Worm (Caenorhabditis elegans) whole organism, dauer: ENCODE data around the gene M163.9.

Source experiments
- unc-62 ChIP-seq: sonication (generic microtip); optimal IDR thresholded peaks from 2 replicates; lab custom pipeline; 2017; ENCODE audit warnings: missing biosample characterization, missing genetic modification reagents, missing genetic modification characterization

Gene M163.9

DNA sequence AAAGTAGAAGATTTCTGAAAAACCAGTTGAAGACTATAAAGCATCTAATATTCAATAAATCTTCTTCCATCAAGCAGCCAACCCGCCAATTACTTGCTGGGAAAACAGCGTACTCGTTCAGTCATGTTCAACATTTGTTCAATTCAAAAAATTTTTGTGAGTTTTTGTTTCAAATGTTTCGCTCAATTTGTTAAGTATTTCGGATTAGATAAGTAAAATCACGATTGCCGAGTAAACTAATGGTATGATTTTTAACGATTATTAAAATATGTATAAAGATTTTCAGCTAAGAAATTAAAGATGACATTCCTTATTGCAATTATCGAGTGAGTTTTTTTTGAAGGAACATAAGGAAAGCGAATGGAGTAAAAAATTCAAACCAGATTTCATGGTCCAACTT lies 1.3 kb downstream of the M163.9 start, which contains the start of gene M163.10:
Gene M163.10, plus strand, starts transcription at position 301 of the 400 bp plus-strand sequence.
- no peak for TF ChIP-seq unc-62 (GFP tag; lab: Kevin White, UChicago)

DNA sequence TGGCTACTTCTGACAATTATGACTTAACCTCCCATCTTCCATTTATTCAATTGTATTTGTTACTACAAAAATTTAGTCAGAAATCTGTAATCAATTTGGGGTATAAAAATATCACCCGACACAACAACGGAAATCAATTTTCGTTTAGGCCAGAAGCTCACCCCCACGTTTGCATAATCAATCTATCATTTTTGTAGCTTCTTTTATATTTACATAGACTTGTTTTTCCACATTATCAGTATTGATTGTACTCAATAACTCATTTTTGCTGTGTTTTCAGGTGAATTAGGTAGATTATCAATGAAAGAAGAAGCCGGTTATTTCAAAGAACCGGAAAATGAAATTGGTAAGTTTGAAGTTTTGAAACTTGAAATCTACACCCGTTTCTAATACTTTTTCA lies 4.4 kb downstream of the M163.9 start, which contains the start of gene M163.5:
Gene M163.5, plus strand, starts transcription at position 301 of the 400 bp plus-strand sequence.
- no peak for TF ChIP-seq unc-62 (GFP tag; lab: Kevin White, UChicago)

DNA sequence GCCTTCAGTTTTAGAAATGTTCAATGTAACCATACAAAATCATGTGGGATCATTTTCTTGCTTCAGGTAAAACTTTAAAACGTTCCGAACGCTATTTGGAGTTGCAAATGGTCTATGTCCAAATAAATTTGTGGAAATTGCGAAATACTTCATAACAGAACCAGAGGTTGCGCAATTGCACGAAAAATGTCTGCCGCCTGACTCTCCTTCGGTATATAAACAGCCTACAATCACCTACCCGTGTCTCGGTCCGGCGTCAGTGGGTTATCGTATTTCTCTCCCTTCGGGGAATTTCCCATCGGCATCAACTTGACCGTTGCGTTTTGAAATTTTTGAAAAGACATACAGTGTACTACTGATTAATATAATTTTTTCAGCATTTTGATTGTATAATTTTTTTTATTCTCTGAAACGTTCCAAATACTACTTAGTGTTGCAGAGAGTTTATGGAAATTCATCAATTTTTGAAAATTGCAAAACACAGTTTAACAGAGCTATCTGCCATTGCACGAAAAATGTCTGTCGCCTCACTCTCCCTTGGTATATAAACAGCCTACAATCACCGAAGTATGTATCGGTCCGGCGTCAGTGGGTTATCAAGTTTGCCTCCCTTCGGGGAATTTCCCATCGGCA lies 7.4 kb downstream of the M163.9 start:
- TF ChIP-seq unc-62 (GFP tag; lab: Kevin White, UChicago) = no peak

DNA sequence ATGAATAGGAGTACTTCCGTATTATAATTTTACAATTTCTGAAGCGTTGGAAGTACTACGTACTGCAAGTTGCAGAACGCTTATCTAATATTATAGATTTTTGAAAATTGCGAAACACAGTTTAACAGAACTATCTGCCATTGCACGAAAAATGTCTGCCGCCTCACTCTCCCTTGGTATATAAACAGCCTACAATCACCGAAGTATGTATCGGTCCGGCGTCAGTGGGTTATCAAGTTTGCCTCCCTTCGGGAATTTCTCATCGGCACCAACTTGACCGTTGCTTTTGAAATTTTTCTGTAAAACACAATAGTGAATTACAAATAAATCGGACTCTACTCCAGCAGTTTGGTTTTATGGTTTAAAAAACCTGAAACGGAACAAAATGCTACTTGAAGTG lies 8.0 kb downstream of the M163.9 start:
- no peak for TF ChIP-seq unc-62 (GFP tag; lab: Kevin White, UChicago)

DNA sequence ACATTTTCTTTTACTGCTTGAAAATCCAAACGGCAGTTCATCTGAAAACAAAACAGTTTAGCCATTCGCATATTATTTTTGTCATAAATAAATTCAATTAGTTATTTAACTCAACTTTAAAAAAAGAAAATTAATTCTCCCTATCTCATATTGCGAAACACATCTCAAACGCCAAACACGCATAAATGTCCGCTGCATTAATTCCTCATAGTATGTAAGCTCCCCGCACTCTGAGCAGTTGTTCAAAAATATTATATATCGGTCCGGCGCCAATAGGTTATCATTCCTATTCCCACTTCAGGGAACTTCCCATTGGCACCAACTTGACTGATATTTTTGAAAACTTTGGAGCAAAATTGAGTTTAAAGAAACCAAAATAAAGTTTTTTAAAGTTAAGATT lies 8.8 kb downstream of the M163.9 start:
- TF ChIP-seq unc-62 (GFP tag; lab: Kevin White, UChicago) = no peak

DNA sequence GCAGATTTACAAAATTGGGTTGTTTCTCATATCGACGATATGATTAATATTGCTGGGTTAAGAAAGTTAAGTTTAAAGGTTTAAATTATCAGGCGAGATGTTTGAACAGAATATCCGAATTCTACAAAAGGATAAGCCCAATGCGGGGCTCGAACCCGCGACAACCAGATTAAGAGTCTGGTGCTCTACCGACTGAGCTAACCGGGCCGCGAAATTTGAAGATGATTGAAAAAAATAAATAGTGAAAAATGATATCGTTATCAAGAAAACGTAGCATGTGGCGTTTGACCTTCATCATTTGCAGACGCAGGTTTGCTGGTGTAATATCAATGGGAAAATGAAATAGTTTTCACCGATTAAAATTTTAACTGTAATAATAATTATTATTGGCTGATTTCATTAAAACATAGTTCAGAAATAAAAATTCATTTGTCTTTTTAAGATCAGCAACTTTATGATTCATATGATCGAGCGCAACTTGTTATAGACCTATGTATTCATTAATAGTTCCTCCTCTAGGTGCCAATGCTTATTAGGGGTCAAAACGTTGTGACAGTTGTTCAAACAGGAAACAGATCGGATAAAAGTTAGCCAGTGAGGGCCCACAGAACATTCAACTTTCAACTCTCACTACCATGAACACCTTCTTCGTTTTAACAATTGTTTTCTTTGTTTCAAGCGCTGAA lies 9.5 kb downstream of the M163.9 start, which contains the start of gene M163.11:
Gene M163.11, plus strand, starts transcription at position 636 of the 686 bp plus-strand sequence.
- TF ChIP-seq unc-62 (GFP tag; lab: Kevin White, UChicago) = no peak

DNA sequence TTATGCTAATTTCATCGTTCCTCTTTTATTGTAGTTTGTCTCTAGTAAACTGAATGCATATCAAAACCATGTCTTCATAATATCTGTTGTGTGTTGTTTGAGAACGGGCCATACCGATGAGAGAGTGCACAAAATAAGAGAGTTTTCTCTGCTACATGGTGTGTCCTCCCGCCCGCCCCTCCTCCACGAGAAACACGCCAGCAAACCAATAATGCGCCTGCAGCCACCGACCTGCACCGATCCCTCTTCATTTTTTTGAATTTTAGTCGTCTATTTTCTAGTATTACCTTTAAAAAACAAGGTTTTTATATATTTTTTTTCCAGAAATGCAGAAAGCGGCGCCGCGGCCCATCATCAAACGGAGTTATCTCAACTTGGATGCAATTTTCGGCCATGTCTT lies 10.9 kb downstream of the M163.9 start, which contains the start of gene gfi-3:
Gene gfi-3, plus strand, starts transcription at position 325 of the 400 bp plus-strand sequence.
- TF ChIP-seq unc-62 (GFP tag; lab: Kevin White, UChicago) = no peak

DNA sequence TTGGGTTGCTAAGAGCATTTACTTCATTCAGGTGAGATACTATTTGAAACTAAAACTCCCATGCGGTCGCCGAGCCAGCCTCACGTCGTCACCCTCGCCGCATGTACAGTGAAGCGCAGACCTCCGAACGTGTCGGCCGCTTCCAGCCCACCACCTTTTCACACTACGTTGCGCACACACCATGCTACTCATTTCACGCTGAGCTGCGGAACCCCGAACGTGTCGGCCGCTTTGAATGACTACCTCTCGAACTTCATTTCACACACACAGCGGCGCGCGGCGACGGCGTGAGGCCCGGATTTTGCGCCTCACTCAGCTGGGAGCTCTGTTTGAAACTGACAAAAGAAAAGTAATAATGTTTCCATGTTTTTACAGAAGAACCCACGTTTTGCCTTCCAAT lies 12.3 kb downstream of the M163.9 start:
- TF ChIP-seq unc-62 (GFP tag; lab: Kevin White, UChicago) = no peak

DNA sequence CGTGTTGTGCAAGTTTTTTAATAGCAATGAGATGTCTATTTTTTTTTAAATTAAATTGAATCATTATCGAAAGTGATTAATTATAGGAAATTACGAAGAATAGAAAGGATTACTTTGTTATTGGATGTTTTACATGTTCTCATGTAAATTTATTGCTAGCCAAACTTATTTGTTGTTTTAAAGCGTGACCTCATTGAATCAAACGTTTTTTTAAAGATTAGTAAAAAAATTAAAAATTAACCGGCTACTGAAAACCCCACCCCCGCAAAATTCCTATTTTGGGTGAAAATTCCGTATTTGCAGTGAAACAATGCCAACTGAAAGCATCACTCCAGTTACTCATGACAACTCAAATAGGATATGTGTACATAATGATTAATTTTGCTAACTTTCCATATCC lies 15.4 kb downstream of the M163.9 start, which contains the start of gene M163.8:
Gene M163.8, plus strand, starts transcription at position 301 of the 400 bp plus-strand sequence.
- TF ChIP-seq unc-62 (GFP tag; lab: Kevin White, UChicago) = no peak

DNA sequence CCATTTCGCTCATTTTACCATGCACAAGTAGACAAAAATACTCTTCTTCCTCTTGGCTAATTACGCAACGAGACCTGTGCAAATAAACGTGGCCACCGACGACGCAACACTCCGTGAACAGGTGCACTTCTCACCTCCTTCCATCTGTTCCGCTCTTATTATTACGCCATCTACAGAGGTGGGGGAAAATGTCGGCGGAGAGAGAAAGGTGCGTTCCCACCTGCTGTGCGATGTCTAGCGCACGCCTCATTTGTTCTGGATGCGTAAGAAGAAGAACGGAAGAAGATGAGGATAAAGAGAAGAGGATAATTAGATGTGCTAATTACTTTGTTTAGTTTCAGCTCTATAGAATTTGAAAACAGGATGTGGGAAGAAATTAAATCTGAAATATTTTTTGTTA lies 17.1 kb downstream of the M163.9 start:
- no peak for TF ChIP-seq unc-62 (GFP tag; lab: Kevin White, UChicago)

DNA sequence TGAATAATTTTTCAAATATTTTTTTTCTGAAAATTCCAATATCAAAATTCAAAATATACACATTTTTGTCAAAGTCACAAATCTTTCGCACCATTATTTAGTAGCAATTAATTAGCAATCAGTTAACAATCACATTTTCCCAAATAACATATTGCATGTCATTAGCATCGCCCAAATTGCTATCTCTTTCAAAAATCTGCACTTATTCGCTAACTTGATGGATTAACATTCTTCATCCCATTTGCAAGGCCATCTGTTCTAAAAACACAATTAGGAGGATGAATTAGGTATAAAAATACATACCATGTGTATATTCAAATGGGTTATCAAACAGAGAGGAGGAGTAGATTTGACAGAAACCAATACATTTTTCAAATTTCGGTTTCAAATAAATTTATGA lies 17.9 kb downstream of the M163.9 start:
- no peak for TF ChIP-seq unc-62 (GFP tag; lab: Kevin White, UChicago)

DNA sequence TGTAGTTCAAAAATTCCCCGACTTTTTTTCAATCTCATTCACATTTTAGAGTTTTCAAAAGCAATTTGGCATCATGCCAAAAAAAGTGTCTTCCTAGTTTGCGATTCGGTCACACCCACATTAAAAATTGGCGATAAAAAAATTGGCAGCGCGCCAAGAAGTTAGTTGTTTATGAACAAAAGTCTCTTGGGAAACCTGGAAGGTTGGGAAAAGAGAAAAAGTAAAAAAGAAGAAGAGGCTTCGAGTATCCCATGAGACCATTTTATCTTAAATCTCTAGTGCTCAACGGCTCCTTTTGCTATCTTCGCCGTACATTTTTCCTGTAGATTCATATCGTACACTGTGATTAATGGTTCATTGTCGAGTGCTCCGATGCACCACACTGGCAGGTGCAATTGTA lies 18.4 kb downstream of the M163.9 start:
- no peak for TF ChIP-seq unc-62 (GFP tag; lab: Kevin White, UChicago)

DNA sequence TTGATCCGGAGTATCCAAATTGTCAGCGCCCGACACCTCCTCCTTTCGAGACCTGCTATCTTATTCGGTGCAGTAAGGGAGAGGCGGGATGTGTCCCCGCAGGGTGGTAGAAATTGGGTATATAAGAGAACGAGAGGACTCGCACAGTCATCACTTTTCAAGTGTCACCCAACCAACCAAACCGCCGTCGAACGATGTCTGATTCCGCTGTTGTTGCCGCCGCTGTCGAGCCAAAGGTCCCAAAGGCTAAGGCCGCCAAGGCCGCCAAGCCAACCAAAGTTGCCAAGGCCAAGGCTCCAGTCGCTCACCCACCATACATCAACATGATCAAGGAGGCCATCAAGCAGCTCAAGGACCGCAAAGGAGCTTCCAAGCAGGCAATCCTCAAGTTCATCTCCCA lies 20.6 kb downstream of the M163.9 start, which contains the start of gene his-24:
Gene his-24, plus strand, starts transcription at position 150 of the 400 bp plus-strand sequence.
- TF ChIP-seq unc-62 (GFP tag; lab: Kevin White, UChicago) = no peak

DNA sequence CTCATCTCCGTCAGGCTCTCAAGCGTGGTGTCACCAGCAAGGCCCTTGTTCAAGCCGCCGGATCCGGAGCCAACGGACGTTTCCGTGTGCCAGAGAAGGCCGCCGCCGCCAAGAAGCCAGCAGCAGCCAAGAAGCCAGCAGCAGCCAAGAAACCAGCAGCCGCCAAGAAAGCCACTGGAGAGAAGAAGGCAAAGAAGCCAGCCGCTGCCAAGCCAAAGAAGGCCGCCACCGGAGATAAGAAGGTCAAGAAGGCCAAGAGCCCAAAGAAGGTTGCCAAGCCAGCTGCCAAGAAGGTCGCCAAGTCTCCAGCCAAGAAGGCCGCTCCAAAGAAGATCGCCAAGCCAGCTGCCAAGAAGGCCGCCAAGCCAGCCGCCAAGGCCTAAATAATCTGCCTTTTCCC lies 21.1 kb downstream of the M163.9 start:
- TF ChIP-seq unc-62 (GFP tag; lab: Kevin White, UChicago) = no peak

DNA sequence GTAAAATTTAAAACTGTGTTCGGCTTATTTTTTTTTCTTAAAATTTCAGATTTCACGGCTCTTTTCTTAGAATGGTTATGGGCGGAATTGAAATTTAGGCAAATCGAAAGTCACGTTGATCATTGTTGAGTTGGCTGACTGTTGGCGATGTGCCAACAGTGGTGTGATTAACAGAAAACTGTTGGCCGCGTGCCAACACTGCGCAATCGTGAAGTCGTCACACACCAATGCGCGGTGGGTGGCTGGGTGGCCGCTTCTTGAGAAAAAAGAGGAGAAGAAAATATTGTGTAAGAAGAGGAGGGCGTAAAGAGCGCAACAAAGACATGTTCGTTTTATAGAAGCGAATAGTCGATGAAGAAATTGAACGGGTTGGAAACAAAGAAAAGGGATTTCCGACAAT lies 21.7 kb downstream of the M163.9 start:
- no peak for TF ChIP-seq unc-62 (GFP tag; lab: Kevin White, UChicago)

DNA sequence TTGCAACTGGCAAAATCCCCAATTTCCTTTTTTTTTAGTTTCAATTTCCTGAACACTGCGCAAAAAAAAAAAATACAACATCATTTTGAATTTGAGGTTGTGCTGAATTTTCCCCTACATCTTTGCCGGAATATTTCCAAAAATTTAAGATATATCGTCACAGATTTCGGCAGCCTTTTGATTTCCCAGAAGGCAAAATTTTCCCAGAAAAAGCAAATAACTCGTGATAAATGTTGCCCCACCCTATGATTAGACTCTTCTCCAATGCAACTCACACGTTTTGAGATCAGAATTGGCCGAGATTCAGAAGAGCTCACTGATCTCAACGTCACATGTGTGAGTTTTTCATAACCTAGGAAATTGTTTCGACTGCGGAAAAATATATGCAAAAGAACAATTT lies 23.1 kb downstream of the M163.9 start:
- no peak for TF ChIP-seq unc-62 (GFP tag; lab: Kevin White, UChicago)

DNA sequence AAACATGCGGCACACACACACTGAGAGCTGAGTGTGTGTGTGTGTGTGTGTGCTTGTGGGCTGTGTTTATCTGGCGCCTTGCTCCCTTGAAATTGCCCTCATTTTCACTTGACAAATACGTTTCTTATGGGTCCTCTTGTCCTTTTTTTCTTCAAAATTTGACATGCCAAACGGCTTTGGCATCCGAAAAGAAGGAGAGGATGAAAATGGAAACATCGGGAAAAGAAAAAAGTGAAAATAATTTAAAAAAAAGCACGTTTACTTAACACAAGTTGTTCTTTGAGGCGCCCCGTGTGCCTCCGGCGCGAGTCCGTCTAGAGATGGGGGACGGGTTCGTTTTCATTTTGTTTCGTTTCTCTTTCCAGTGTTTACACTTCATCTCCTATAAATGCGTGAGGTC lies 25.7 kb downstream of the M163.9 start:
- TF ChIP-seq unc-62 (GFP tag; lab: Kevin White, UChicago) = no peak
